Fruit fly (Drosophila melanogaster) whole organism, wandering third instar larva: ENCODE results near the gene CG5608.
"Not testable (repeated sequence)": the region's sequence is repeated elsewhere in the genome, so short reads cannot be mapped to it uniquely, and the experiment has no call there.

Experiments used
- Myc ChIP-seq: fragments of >200 bp; optimal IDR thresholded peaks from 2 replicates; lab custom pipeline; 2017
- OdsH ChIP-seq: fragments of 200-800 bp; sonication (Bioruptor generic); optimal IDR thresholded peaks from 2 replicates; lab custom pipeline; 2016; ENCODE audit warnings: missing biosample characterization, mild to moderate bottlenecking, missing genetic modification characterization

dm6 chr3R:12465198-12465597 lies at the start of gene CG5608:
- not testable (repeated sequence) for TF ChIP-seq Myc; OdsH (GFP tag; lab: Kevin White, UChicago)
